Fruit fly (Drosophila melanogaster): ENCODE results near the gene Ogg1.
A peak's percentile ranks its signal among the peaks of the same experiment; 100 is the strongest.

The Ogg1 gene

dm6 chrX:8730306-8730705, 40.2 kb downstream of the Ogg1 start (continued):
- TF ChIP-seq slou (GFP tag; optimal IDR thresholded peaks at IDR 0.05) (no peak), CG4328 (GFP tag; optimal IDR thresholded peaks at IDR 0.05) (no peak), CG14860 (GFP tag; IDR thresholded peaks at IDR 0.05; ENCODE audit: partially characterized antibody) (no peak), fd64A (GFP tag; optimal IDR thresholded peaks at IDR 0.05) (no peak), CG13424 (tag; optimal IDR thresholded peaks at IDR 0.05) (no peak), Ets65A (GFP tag) (peak; percentile 73), nerfin-2 (GFP tag; IDR thresholded peaks at IDR 0.05; ENCODE audit: partially characterized antibody) (no peak), pfk (GFP tag; optimal IDR thresholded peaks at IDR 0.05) (no peak), Ssrp (tag; optimal IDR thresholded peaks at IDR 0.05) (no peak), sisA (GFP tag; IDR thresholded peaks at IDR 0.05) (no peak), chif (GFP tag; optimal IDR thresholded peaks at IDR 0.05) (no peak), inv (GFP tag; IDR thresholded peaks at IDR 0.05; ENCODE audit: partially characterized antibody) (no peak), CG17361 (GFP tag; IDR thresholded peaks at IDR 0.05) (no peak), odd (GFP tag; optimal IDR thresholded peaks at IDR 0.05) (no peak), amos (GFP tag; IDR thresholded peaks at IDR 0.05; ENCODE audit: partially characterized antibody) (no peak), dmrt11E (tag; optimal IDR thresholded peaks at IDR 0.05) (peak; percentile 24), CG3995 (GFP tag; optimal IDR thresholded peaks at IDR 0.05) (no peak), kni (GFP tag; optimal IDR thresholded peaks at IDR 0.05) (no peak), nerfin-1 (tag; optimal IDR thresholded peaks at IDR 0.05) (no peak), Hey (tag; optimal IDR thresholded peaks at IDR 0.05) (no peak), Ptx1 (GFP tag; IDR thresholded peaks at IDR 0.05) (peak; percentile 31; the same call in 1 of the 2 replicates), CG11723 (GFP tag; optimal IDR thresholded peaks at IDR 0.05) (no peak), HLH3B (GFP tag; IDR thresholded peaks at IDR 0.05) (0 out of 2 replicates have a peak, but pooled peaks have one; percentile 22), Ets97D (GFP tag; optimal IDR thresholded peaks at IDR 0.05) (no peak), CG14050 (GFP tag; IDR thresholded peaks at IDR 0.05) (no peak), CG8290 (GFP tag; optimal IDR thresholded peaks at IDR 0.05) (no peak), CG8290 (tag; optimal IDR thresholded peaks at IDR 0.05) (peak in 1 of 2 experiments; percentile 10), pnt (GFP tag; optimal IDR thresholded peaks at IDR 0.05) (no peak), Hr3 (GFP tag; optimal IDR thresholded peaks at IDR 0.05) (no peak), Mrtf (GFP tag; IDR thresholded peaks at IDR 0.05) (no peak), CG12236 (GFP tag; optimal IDR thresholded peaks at IDR 0.05) (no peak), row (GFP tag; IDR thresholded peaks at IDR 0.05) (peak; percentile 60), bsh (GFP tag; optimal IDR thresholded peaks at IDR 0.05) (no peak), CG2889 (GFP tag; IDR thresholded peaks at IDR 0.05) (no peak), CG4617 (GFP tag; optimal IDR thresholded peaks at IDR 0.05; ENCODE audit: borderline replicate concordance) (no peak), pzg (GFP tag; optimal IDR thresholded peaks at IDR 0.05) (no peak), PHDP (tag; optimal IDR thresholded peaks at IDR 0.05) (no peak), eyg (GFP tag; optimal IDR thresholded peaks at IDR 0.05) (no peak), stc (GFP tag; IDR thresholded peaks at IDR 0.05) (no peak), Sin3A (optimal IDR thresholded peaks at IDR 0.05) (no peak), CG14441 (GFP tag; IDR thresholded peaks at IDR 0.05) (no peak), Usf (GFP tag; optimal IDR thresholded peaks at IDR 0.05) (no peak), dimm (GFP tag; IDR thresholded peaks at IDR 0.05) (no peak), otp (GFP tag; IDR thresholded peaks at IDR 0.05) (no peak), CG1832 (GFP tag; optimal IDR thresholded peaks at IDR 0.05) (no peak), CG10366 (GFP tag; IDR thresholded peaks at IDR 0.05) (no peak), vfl (GFP tag; optimal IDR thresholded peaks at IDR 0.05) (no peak), unc-4 (GFP tag; IDR thresholded peaks at IDR 0.05; ENCODE audit: partially characterized antibody) (no peak), Bgb (GFP tag; IDR thresholded peaks at IDR 0.05; ENCODE audit: partially characterized antibody) (no peak), Rfx (GFP tag; IDR thresholded peaks at IDR 0.05) (0 out of 2 replicates have a peak, but pooled peaks have one; percentile 38), CG9932 (GFP tag; IDR thresholded peaks at IDR 0.05) (peak; percentile 32; the same call in 1 of the 2 replicates), tio (GFP tag; optimal IDR thresholded peaks at IDR 0.05) (no peak)
